ENCODE assay signal across 2 fruit fly cellular contexts in genomic region chr2L:2413093-2413492, dm6.
TF ChIP-seq lines count a peak whose summit lies in the region.

No protein-coding gene starts in this region.

TF ChIP-seq in whole organism, embryonic, 481 proteins besides CTCF, POLR2A, EP300 and RAD21 (continued from another document):
- peak; percentile 27; the same call in 1 of the 2 replicates for TF ChIP-seq CG6689 (GFP tag; IDR thresholded peaks at IDR 0.05; lab: Robert Waterston, UW)
- TF ChIP-seq lola (GFP tag; optimal IDR thresholded peaks at IDR 0.05; lab: Kevin White, UChicago) = no peak
- TF ChIP-seq CG17359 (tag; optimal IDR thresholded peaks at IDR 0.05; lab: Kevin White, UChicago) = peak; percentile 20
- TF ChIP-seq chn (GFP tag; optimal IDR thresholded peaks at IDR 0.05; lab: Kevin White, UChicago) = no peak
- TF ChIP-seq HmgD (GFP tag; optimal IDR thresholded peaks at IDR 0.05; lab: Kevin White, UChicago) = no peak
- no peak for TF ChIP-seq CG16815 (GFP tag; optimal IDR thresholded peaks at IDR 0.05; lab: Kevin White, UChicago)
- no peak for TF ChIP-seq vfl (GFP tag; optimal IDR thresholded peaks at IDR 0.05; lab: Kevin White, UChicago)
- no peak for TF ChIP-seq prd (optimal IDR thresholded peaks at IDR 0.05; lab: Kevin White, UChicago)
- TF ChIP-seq prd (GFP tag; IDR thresholded peaks at IDR 0.05; lab: Robert Waterston, UW) = peak; percentile 33; the same call in 1 of the 3 replicates
- TF ChIP-seq Abd-B (GFP tag; optimal IDR thresholded peaks at IDR 0.05; lab: Kevin White, UChicago) = no peak
- no peak for TF ChIP-seq CG10543 (GFP tag; optimal IDR thresholded peaks at IDR 0.05; lab: Kevin White, UChicago)
- TF ChIP-seq CG4360 (GFP tag; IDR thresholded peaks at IDR 0.05; lab: Robert Waterston, UW) = no peak
- no peak for TF ChIP-seq aop (GFP tag; IDR thresholded peaks at IDR 0.05; lab: Robert Waterston, UW)
- TF ChIP-seq CG12769 (tag; optimal IDR thresholded peaks at IDR 0.05; lab: Kevin White, UChicago) = no peak
- no peak for TF ChIP-seq CG18764 (GFP tag; optimal IDR thresholded peaks at IDR 0.05; lab: Kevin White, UChicago)
- no peak for TF ChIP-seq pita (GFP tag; optimal IDR thresholded peaks at IDR 0.05; lab: Kevin White, UChicago)
- no peak for TF ChIP-seq pan (optimal IDR thresholded peaks at IDR 0.05; lab: Kevin White, UChicago)
- peak in 1 of 2 experiments; percentile 36 for TF ChIP-seq pan (GFP tag; optimal IDR thresholded peaks at IDR 0.05 in 1 of 2, IDR thresholded peaks at IDR 0.05 in 1 of 2)
- TF ChIP-seq lilli (GFP tag; optimal IDR thresholded peaks at IDR 0.05; lab: Kevin White, UChicago) = no peak
- TF ChIP-seq nerfin-2 (GFP tag; IDR thresholded peaks at IDR 0.05; lab: Robert Waterston, UW; ENCODE audit: partially characterized antibody) = no peak
- TF ChIP-seq CG34376 (GFP tag; optimal IDR thresholded peaks at IDR 0.05; lab: Kevin White, UChicago) = no peak
- no peak for TF ChIP-seq Bteb2 (GFP tag; optimal IDR thresholded peaks at IDR 0.05; lab: Kevin White, UChicago)
- no peak for TF ChIP-seq Doc3 (GFP tag; IDR thresholded peaks at IDR 0.05; lab: Robert Waterston, UW; ENCODE audit: partially characterized antibody)
- TF ChIP-seq ham (GFP tag; IDR thresholded peaks at IDR 0.05; lab: Robert Waterston, UW) = no peak
- no peak for TF ChIP-seq Dbx (GFP tag; IDR thresholded peaks at IDR 0.05; lab: Robert Waterston, UW)
- TF ChIP-seq fu2 (GFP tag; optimal IDR thresholded peaks at IDR 0.05; lab: Kevin White, UChicago) = no peak
- 0 out of 2 replicates have a peak, but pooled peaks have one; percentile 26 for TF ChIP-seq sisA (GFP tag; IDR thresholded peaks at IDR 0.05; lab: Robert Waterston, UW)

TF ChIP-seq in whole organism, prepupa, 60 proteins besides CTCF, POLR2A, EP300 and RAD21 (continued from another document):
- no peak for TF ChIP-seq Eip93F (GFP tag; optimal IDR thresholded peaks at IDR 0.05; lab: Kevin White, UChicago)
- no peak for TF ChIP-seq spab (GFP tag; optimal IDR thresholded peaks at IDR 0.05; lab: Kevin White, UChicago)
- TF ChIP-seq CG6792 (GFP tag; optimal IDR thresholded peaks at IDR 0.05; lab: Kevin White, UChicago) = no peak
- no peak for TF ChIP-seq lz (GFP tag; optimal IDR thresholded peaks at IDR 0.05; lab: Kevin White, UChicago)
- no peak for TF ChIP-seq CG8319 (GFP tag; optimal IDR thresholded peaks at IDR 0.05; lab: Kevin White, UChicago)
- no peak for TF ChIP-seq fkh (GFP tag; optimal IDR thresholded peaks at IDR 0.05; lab: Kevin White, UChicago)
- TF ChIP-seq Sox102F (GFP tag; optimal IDR thresholded peaks at IDR 0.05; lab: Kevin White, UChicago) = no peak
- TF ChIP-seq CG15336 (GFP tag; IDR thresholded peaks at IDR 0.05; lab: Robert Waterston, UW) = no peak; the same call in 1 of the 2 replicates
- TF ChIP-seq ss (GFP tag; optimal IDR thresholded peaks at IDR 0.05; lab: Kevin White, UChicago) = no peak
- TF ChIP-seq CG4318 (GFP tag; optimal IDR thresholded peaks at IDR 0.05; lab: Kevin White, UChicago) = peak; percentile 38
- peak; percentile 87 for TF ChIP-seq eg (GFP tag; IDR thresholded peaks at IDR 0.05; lab: Robert Waterston, UW)
- TF ChIP-seq CG6808 (GFP tag; optimal IDR thresholded peaks at IDR 0.05; lab: Kevin White, UChicago) = no peak
- TF ChIP-seq Hr38 (GFP tag; optimal IDR thresholded peaks at IDR 0.05; lab: Kevin White, UChicago) = peak; percentile 3
- TF ChIP-seq topi (GFP tag; optimal IDR thresholded peaks at IDR 0.05; lab: Kevin White, UChicago) = no peak
- TF ChIP-seq Eip78C (GFP tag; lab: Kevin White, UChicago) = no peak
- no peak for TF ChIP-seq CG6163 (GFP tag; IDR thresholded peaks at IDR 0.05; lab: Robert Waterston, UW)
- peak; percentile 71 for TF ChIP-seq CG32006 (GFP tag; optimal IDR thresholded peaks at IDR 0.05; lab: Kevin White, UChicago)
- peak; percentile 69 for TF ChIP-seq CG8119 (GFP tag; IDR thresholded peaks at IDR 0.05; lab: Robert Waterston, UW)
TF ChIP-seq in whole organism, prepupa: peak in this region for 12.
